In genomic region chr2L:3504851-3505250, dm6 we compare ENCODE assay signal across 2 fruit fly cellular contexts.
A peak's percentile ranks its signal among the peaks of the same experiment; 100 is the strongest.
TF ChIP-seq lines count a peak whose summit lies in the region.

No protein-coding gene starts in this region.

- no peak for TF ChIP-seq CTCF in whole organism, embryonic (GFP tag; optimal IDR thresholded peaks at IDR 0.05; lab: Kevin White, UChicago)

TF ChIP-seq in whole organism, adult, 20 proteins besides CTCF, POLR2A, EP300 and RAD21:
- no peak for TF ChIP-seq CG7045 (GFP tag; optimal IDR thresholded peaks at IDR 0.05; lab: Kevin White, UChicago)
- peak; percentile 2 for TF ChIP-seq Clk (GFP tag; optimal IDR thresholded peaks at IDR 0.05; lab: Kevin White, UChicago)
- no peak for TF ChIP-seq kay (GFP tag; lab: Kevin White, UChicago; ENCODE audit: borderline replicate concordance)
- no peak for TF ChIP-seq CG5204 (GFP tag; optimal IDR thresholded peaks at IDR 0.05; lab: Kevin White, UChicago)

TF ChIP-seq in whole organism, embryonic, 481 proteins besides CTCF, POLR2A, EP300 and RAD21:
- TF ChIP-seq Hr39 (optimal IDR thresholded peaks at IDR 0.05; lab: Kevin White, UChicago) = peak; percentile 78
- peak; percentile 96 for TF ChIP-seq Hey (tag; optimal IDR thresholded peaks at IDR 0.05; lab: Kevin White, UChicago)
- no peak for TF ChIP-seq CG6765 (GFP tag; optimal IDR thresholded peaks at IDR 0.05; lab: Kevin White, UChicago)
- TF ChIP-seq chm (GFP tag; IDR thresholded peaks at IDR 0.05; lab: Robert Waterston, UW) = no peak
- peak; percentile 0 for TF ChIP-seq mirr (GFP tag; optimal IDR thresholded peaks at IDR 0.05; lab: Kevin White, UChicago)
- TF ChIP-seq Bgb (GFP tag; IDR thresholded peaks at IDR 0.05; lab: Robert Waterston, UW; ENCODE audit: partially characterized antibody) = no peak
- no peak for TF ChIP-seq BtbVII (GFP tag; optimal IDR thresholded peaks at IDR 0.05; lab: Kevin White, UChicago)
- peak; percentile 17 for TF ChIP-seq Ets65A (GFP tag; lab: Kevin White, UChicago)
- TF ChIP-seq CG1233 (GFP tag; optimal IDR thresholded peaks at IDR 0.05; lab: Kevin White, UChicago) = no peak
- peak; percentile 70 for TF ChIP-seq crol (GFP tag; IDR thresholded peaks at IDR 0.05; lab: Robert Waterston, UW)
- TF ChIP-seq gsb-n (tag; optimal IDR thresholded peaks at IDR 0.05; lab: Kevin White, UChicago) = peak; percentile 6
